Worm (Caenorhabditis elegans): ENCODE results near the gene F21C10.3.
A peak's percentile ranks its signal among the peaks of the same experiment; 100 is the strongest.

The F21C10.3 gene

DNA sequence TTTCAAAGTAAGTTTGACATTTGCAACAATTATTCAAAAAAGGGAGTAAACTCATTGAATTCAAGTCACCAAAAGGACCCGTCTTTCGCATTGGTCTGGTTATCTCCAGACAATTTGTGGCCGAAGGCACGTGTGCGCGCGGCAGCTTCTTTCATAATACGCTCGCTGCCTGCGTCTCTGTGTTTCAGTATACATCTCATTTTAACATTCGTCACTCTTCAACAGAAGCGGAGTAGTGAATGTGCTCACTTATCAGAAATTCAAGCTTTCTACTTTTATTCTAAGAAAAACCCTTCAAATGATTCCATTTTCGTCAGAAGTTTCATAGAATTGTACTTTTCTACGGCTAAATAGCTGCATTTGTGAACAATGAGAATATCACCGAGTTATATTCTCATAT, 689 bp downstream of the F21C10.3 start:
- TF ChIP-seq blmp-1 (tag; optimal IDR thresholded peaks at IDR 0.05; ENCODE audit: insufficient read depth) (no peak), nhr-21 (tag; optimal IDR thresholded peaks at IDR 0.05) (peak; percentile 75), lsy-2 (tag; optimal IDR thresholded peaks at IDR 0.05) (peak in 1 of 2 experiments; percentile 76), nhr-11 (tag; optimal IDR thresholded peaks at IDR 0.05) (no peak), unc-39 (tag; optimal IDR thresholded peaks at IDR 0.05) (no peak), crh-2 (tag; optimal IDR thresholded peaks at IDR 0.05) (peak; percentile 66), ceh-82 (tag; optimal IDR thresholded peaks at IDR 0.05) (no peak), nhr-6 (tag; optimal IDR thresholded peaks at IDR 0.05) (peak; percentile 34), lin-13 (GFP tag; optimal IDR thresholded peaks at IDR 0.05) (peak; percentile 45), nhr-25 (tag; optimal IDR thresholded peaks at IDR 0.05) (no peak), Y55F3AM.14 (GFP tag; optimal IDR thresholded peaks at IDR 0.05) (no peak), egl-27 (tag; optimal IDR thresholded peaks at IDR 0.05) (no peak), unc-55 (GFP tag; optimal IDR thresholded peaks at IDR 0.05) (peak; percentile 75), sma-9 (GFP tag; optimal IDR thresholded peaks at IDR 0.05) (peak; percentile 73), sma-9 (tag; optimal IDR thresholded peaks at IDR 0.05) (no peak), lin-11 (tag; optimal IDR thresholded peaks at IDR 0.05) (peak; percentile 40), F13H6.1 (tag; optimal IDR thresholded peaks at IDR 0.05) (no peak), nhr-129 (tag; optimal IDR thresholded peaks at IDR 0.05) (peak; percentile 62), C34F6.9 (tag; optimal IDR thresholded peaks at IDR 0.05) (peak; percentile 87), R02D3.7 (tag; optimal IDR thresholded peaks at IDR 0.05) (no peak), mdl-1 (tag; optimal IDR thresholded peaks at IDR 0.05) (peak; percentile 88 to 89), nhr-23 (tag; optimal IDR thresholded peaks at IDR 0.05) (no peak), zag-1 (tag; optimal IDR thresholded peaks at IDR 0.05) (peak; percentile 56)

DNA sequence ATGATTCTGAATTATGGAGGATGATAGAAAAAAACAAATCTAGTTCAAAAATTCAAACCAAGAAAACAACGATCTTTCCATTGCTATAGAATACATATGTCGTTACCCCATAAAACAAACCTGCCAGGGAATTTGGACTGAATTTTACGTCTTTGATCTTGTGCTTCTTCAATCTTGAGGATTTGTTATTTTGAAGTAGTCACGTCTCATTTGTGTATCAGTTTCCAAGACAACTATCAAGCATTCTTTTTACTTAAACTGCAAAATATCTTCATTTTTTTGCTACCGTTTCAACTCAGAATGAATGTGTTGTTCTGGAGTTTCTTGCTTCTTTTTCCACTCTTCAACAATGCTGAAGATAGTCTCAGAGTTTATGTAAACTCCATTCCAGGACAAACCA, 2.9 kb downstream of the F21C10.3 start, which contains the start of gene F21C10.19:
TSS of gene F21C10.19 (plus strand) at position 301 of the 400 bp plus-strand sequence.
- TF ChIP-seq C34F6.9 (tag; optimal IDR thresholded peaks at IDR 0.05): no peak
- TF ChIP-seq egl-27 (tag; optimal IDR thresholded peaks at IDR 0.05): no peak
- TF ChIP-seq mdl-1 (tag; optimal IDR thresholded peaks at IDR 0.05): no peak
- no peak for TF ChIP-seq nhr-21 (tag; optimal IDR thresholded peaks at IDR 0.05)
- TF ChIP-seq sem-4 (tag; optimal IDR thresholded peaks at IDR 0.05): no peak

DNA sequence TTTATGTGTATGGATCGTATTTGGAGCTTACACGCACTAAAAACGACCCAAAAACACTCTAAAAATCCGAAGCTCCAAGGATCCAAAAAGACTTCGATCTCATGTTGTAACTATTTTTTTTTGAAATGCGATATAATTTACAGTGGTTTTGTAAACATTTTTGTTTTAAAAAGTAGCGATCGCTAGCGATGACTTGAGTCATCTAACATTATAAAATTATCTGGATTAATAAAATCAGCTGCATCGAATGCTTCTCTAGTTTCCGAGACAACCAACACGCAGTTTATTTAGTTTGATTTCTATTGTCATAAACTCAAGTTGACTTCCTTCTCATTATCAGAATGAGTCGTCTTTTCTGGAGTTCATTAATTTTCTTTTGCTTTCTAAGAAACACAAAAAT, 4.2 kb downstream of the F21C10.3 start, which contains the start of gene F21C10.1:
TSS of gene F21C10.1 (plus strand) at position 301 of the 400 bp plus-strand sequence.
- TF ChIP-seq nhr-12 (tag; optimal IDR thresholded peaks at IDR 0.05): no peak

DNA sequence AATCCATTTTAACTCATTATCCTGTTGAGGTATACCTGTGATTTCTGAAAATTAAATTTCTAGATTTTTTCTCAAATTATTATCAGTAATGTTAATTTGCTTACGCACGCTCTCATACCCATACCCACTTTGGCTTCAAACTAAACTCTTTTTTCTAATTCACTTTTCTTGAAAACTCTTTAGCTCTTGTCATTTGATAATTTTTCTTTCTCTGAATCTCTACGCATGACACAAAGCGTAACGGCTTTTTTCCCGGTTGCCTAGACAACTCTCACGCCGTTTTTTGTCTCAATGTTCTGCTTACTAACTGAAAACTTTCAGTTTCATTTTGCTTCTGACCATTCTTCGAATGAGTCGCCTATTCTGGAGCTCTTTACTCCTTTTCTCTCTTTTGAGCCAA, 6.1 kb downstream of the F21C10.3 start, which contains the start of gene B0222.1:
TSS of gene B0222.1 (plus strand) at position 306 of the 400 bp plus-strand sequence.
- TF ChIP-seq elt-3 (tag; optimal IDR thresholded peaks at IDR 0.05) (no peak), mbf-1 (tag; optimal IDR thresholded peaks at IDR 0.05) (no peak), zag-1 (tag; optimal IDR thresholded peaks at IDR 0.05) (no peak), ceh-16 (tag; optimal IDR thresholded peaks at IDR 0.05) (no peak), nhr-10 (tag; optimal IDR thresholded peaks at IDR 0.05) (no peak), sma-3 (GFP tag; optimal IDR thresholded peaks at IDR 0.05) (no peak), aly-2 (tag; optimal IDR thresholded peaks at IDR 0.05) (no peak), sma-9 (GFP tag; optimal IDR thresholded peaks at IDR 0.05) (no peak), sma-9 (tag; optimal IDR thresholded peaks at IDR 0.05) (no peak), C34F6.9 (tag; optimal IDR thresholded peaks at IDR 0.05) (peak; percentile 19), lin-11 (tag; optimal IDR thresholded peaks at IDR 0.05) (peak; percentile 21), sem-4 (tag; optimal IDR thresholded peaks at IDR 0.05) (no peak), unc-62 (GFP tag; optimal IDR thresholded peaks at IDR 0.05) (no peak), R02D3.7 (tag; optimal IDR thresholded peaks at IDR 0.05) (no peak), skn-1 (tag; optimal IDR thresholded peaks at IDR 0.05) (no peak), nhr-6 (tag; optimal IDR thresholded peaks at IDR 0.05) (no peak)

DNA sequence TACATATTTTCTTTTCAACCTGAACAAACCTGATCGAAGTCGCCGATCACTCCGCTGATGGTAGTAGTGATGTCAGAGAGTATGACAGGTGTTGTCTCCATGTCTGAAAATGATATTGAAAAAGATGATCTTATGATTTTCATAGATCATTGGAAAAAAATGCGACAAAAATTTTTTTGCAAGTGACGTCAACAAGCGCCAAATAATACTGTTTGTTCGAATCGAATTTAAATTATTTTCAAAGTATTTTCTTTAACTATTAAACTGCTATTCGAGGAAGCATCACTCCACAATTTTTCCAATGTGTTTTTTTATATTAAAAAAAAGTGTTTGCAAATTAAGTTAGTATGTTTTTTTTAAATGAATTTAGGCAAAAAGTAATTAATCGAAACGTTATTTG, 9.7 kb downstream of the F21C10.3 start, which contains the start of gene pitr-2:
TSS of gene pitr-2 (minus strand) at position 101 of the 400 bp plus-strand sequence.
- TF ChIP-seq unc-62 (GFP tag; optimal IDR thresholded peaks at IDR 0.05) (no peak), nhr-11 (tag; optimal IDR thresholded peaks at IDR 0.05) (no peak), nhr-10 (tag; optimal IDR thresholded peaks at IDR 0.05) (no peak), sma-3 (GFP tag; optimal IDR thresholded peaks at IDR 0.05) (no peak), mab-5 (tag; optimal IDR thresholded peaks at IDR 0.05) (no peak), skn-1 (tag; optimal IDR thresholded peaks at IDR 0.05) (no peak)

All from whole organism, L2 larva.